Fruit fly (Drosophila melanogaster) whole organism, pupa: ENCODE data around the gene RpL37A.

Source experiments
- CG17806 ChIP-seq: fragments of 200-800 bp; sonication (Bioruptor generic); optimal IDR thresholded peaks from 2 replicates; lab custom pipeline; 2018; ENCODE audit warnings: missing biosample characterization, mild to moderate bottlenecking, missing genetic modification characterization, moderate library complexity
- CG4496 ChIP-seq: fragments of 200-800 bp; sonication (Bioruptor generic); IDR thresholded peaks from 3 replicates; pipeline ENCODE4 v1.3.6; 2022; ENCODE audit warnings: missing biosample characterization, missing genetic modification characterization
- CG9948 ChIP-seq: fragments of 200-800 bp; sonication (Bioruptor generic); optimal IDR thresholded peaks from 2 replicates; lab custom pipeline; 2018; ENCODE audit warnings: missing biosample characterization, mild to moderate bottlenecking, missing genetic modification characterization, moderate library complexity

DNA sequence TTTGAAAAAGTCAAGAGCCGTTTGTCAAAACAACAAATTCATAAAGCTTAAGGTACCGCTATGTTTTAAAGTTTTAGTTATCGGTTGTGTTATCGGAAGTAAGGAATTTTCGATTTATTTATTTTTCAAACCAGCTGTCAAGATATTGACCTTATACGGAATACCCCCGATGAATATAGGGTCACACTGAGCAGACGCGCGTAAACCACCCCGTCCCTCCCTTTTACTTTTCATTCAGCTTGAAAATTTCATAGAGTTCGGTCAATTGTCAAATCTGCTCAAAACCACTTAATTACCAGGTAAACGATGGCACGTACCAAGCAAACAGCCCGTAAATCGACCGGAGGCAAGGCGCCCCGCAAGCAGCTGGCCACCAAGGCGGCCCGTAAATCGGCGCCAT lies 15.8 kb upstream of the RpL37A start, which contains the start of the genes CG14036 and His3.3A:
- no peak for TF ChIP-seq CG17806
- no peak for TF ChIP-seq CG9948 (tag; lab: Kevin White, UChicago)
- no peak for TF ChIP-seq CG4496 (GFP tag; lab: Robert Waterston, UW)
